Fruit fly (Drosophila melanogaster) whole organism, pupa: Measurements from ENCODE around the gene CG9222.

Experiments
- CG12605 ChIP-seq: fragments of 200-800 bp; sonication (Bioruptor generic); IDR thresholded peaks from 2 replicates; pipeline ENCODE4 v1.3.6; 2022; ENCODE audit warnings: missing biosample characterization, missing genetic modification characterization
- CG32121 ChIP-seq: fragments of 200-800 bp; sonication (Bioruptor generic); IDR thresholded peaks from 2 replicates; pipeline ENCODE4 v1.3.6; 2022; ENCODE audit warnings: missing biosample characterization, missing genetic modification characterization
- CG9948 ChIP-seq: fragments of 200-800 bp; sonication (Bioruptor generic); optimal IDR thresholded peaks from 2 replicates; lab custom pipeline; 2018; ENCODE audit warnings: missing biosample characterization, mild to moderate bottlenecking, missing genetic modification characterization, moderate library complexity
- D1 ChIP-seq: fragments of 200-800 bp; sonication (Bioruptor generic); optimal IDR thresholded peaks from 2 replicates; lab custom pipeline; 2018; ENCODE audit warnings: missing biosample characterization, mild to moderate bottlenecking, missing genetic modification characterization, moderate library complexity
- fd96Ca ChIP-seq: fragments of 200-800 bp; sonication (Bioruptor generic); IDR thresholded peaks from 3 replicates; pipeline ENCODE4 v1.3.6; 2022; ENCODE audit warnings: missing biosample characterization, missing genetic modification characterization

DNA sequence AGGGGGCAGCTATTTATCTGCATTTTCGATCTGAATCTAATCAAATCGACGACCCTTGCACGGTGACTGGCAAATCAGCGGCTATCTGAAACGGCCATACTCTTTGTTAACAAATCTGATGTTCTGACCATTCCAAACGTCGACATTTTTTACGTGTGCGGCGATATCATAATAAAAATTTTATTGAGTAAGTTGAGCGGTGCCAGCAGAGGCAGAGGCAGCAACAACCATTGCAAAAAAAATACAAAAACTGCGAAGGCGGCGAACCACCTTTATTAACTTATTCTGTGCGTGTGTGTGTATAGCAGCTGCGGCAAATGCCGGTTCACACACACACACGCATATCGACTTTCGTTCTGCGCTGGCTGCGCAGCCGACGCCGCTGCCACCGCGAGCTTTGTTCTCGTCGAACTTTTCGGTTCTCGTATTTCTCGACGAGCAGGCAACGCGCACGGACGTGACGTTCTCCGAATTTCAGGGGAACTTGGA lies 48.6 kb upstream of the CG9222 start, which contains the start of gene Kr-h1:
- TF ChIP-seq CG9948 (tag; lab: Kevin White, UChicago) (no peak), fd96Ca (no peak), D1 (tag; lab: Kevin White, UChicago) (no peak), CG12605 (GFP tag; lab: Robert Waterston, UW) (no peak), CG32121 (no peak)
